Worm (Caenorhabditis elegans) whole organism, L1 larva: ENCODE results near the gene C36C5.12.

ENCODE experiments used
- F16B12.6 ChIP-seq: fragments of 150-350 bp; optimal IDR thresholded peaks from 2 replicates; lab custom pipeline; 2014; ENCODE audit warnings: missing biosample characterization, missing genetic modification characterization
- ceh-82 ChIP-seq, 3 experiments: fragments of 150-350 bp in 1 of 3; sonication (generic microtip) in 2 of 3; optimal IDR thresholded peaks; 2 replicates each; lab custom pipeline; 2014 to 2017; ENCODE audit warnings: missing biosample characterization in 3 of 3, missing genetic modification characterization in 3 of 3
- ceh-88 ChIP-seq: fragments of 200-800 bp; sonication (Bioruptor generic); IDR thresholded peaks from 2 replicates; pipeline ENCODE4 v1.3.6; 2022; ENCODE audit warnings: missing genetic modification characterization, missing compliant biosample characterization
- fkh-10 ChIP-seq: sonication (generic microtip); optimal IDR thresholded peaks from 2 replicates; lab custom pipeline; 2017; ENCODE audit warnings: missing biosample characterization, missing genetic modification reagents, missing genetic modification characterization
- isw-1 ChIP-seq: fragments of 200-800 bp; sonication (Bioruptor generic); IDR thresholded peaks from 2 replicates; pipeline ENCODE4 v1.3.6; 2022; ENCODE audit warnings: missing genetic modification characterization, missing compliant biosample characterization
- lir-3 ChIP-seq: sonication (generic microtip); optimal IDR thresholded peaks from 2 replicates; lab custom pipeline; 2016; ENCODE audit warnings: mild to moderate bottlenecking, missing genetic modification characterization, moderate library complexity, missing compliant biosample characterization; ENCODE audit not compliant: poor library complexity
- nhr-11 ChIP-seq: fragments of 150-350 bp; optimal IDR thresholded peaks from 2 replicates; lab custom pipeline; 2014; ENCODE audit warnings: missing biosample characterization, missing genetic modification characterization
- nhr-12 ChIP-seq: sonication (generic microtip); optimal IDR thresholded peaks from 2 replicates; lab custom pipeline; 2017; ENCODE audit warnings: missing biosample characterization, missing genetic modification characterization
- nhr-20 ChIP-seq: sonication (generic microtip); optimal IDR thresholded peaks from 2 replicates; lab custom pipeline; 2016; ENCODE audit warnings: mild to moderate bottlenecking, missing genetic modification characterization, missing compliant biosample characterization
- nhr-237 ChIP-seq: fragments of 150-350 bp; optimal IDR thresholded peaks from 2 replicates; lab custom pipeline; 2014; ENCODE audit warnings: missing biosample characterization, missing genetic modification characterization
- nhr-28 ChIP-seq: fragments of 150-350 bp; optimal IDR thresholded peaks from 2 replicates; lab custom pipeline; 2014; ENCODE audit warnings: missing biosample characterization, missing genetic modification characterization
- nhr-77 ChIP-seq: fragments of 150-350 bp; optimal IDR thresholded peaks from 2 replicates; lab custom pipeline; 2014; ENCODE audit warnings: missing biosample characterization, missing genetic modification characterization
- nhr-84 ChIP-seq: sonication (generic microtip); optimal IDR thresholded peaks from 2 replicates; lab custom pipeline; 2017; ENCODE audit warnings: missing biosample characterization, missing genetic modification characterization
- zag-1 ChIP-seq: fragments of 150-350 bp; optimal IDR thresholded peaks from 2 replicates; lab custom pipeline; 2014; ENCODE audit warnings: missing biosample characterization, missing genetic modification characterization

ce11 chrV:3151862-3152261 is 7.3 kb downstream of the C36C5.12 start, which contains the start of gene srab-6:
- TF ChIP-seq lir-3 (tag; lab: Kevin White, UChicago), result no peak
- TF ChIP-seq fkh-10 (GFP tag; lab: Kevin White, UChicago), result no peak
- TF ChIP-seq zag-1 (tag; lab: Kevin White, UChicago), result no peak
- no peak for TF ChIP-seq nhr-77 (tag; lab: Kevin White, UChicago)
- no peak for TF ChIP-seq nhr-28 (tag; lab: Kevin White, UChicago)
- TF ChIP-seq nhr-12, result no peak
- TF ChIP-seq nhr-84 (tag; lab: Kevin White, UChicago), result no peak
- TF ChIP-seq F16B12.6 (tag; lab: Kevin White, UChicago), result no peak
- TF ChIP-seq ceh-82 (tag; optimal IDR thresholded peaks at IDR 0.05; lab: Kevin White, UChicago), result no peak
- TF ChIP-seq isw-1 (GFP tag; lab: Robert Waterston, UW), result no peak
- TF ChIP-seq nhr-11 (tag; lab: Kevin White, UChicago), result no peak
- no peak for TF ChIP-seq nhr-237 (tag; lab: Kevin White, UChicago)
- no peak for TF ChIP-seq ceh-88 (GFP tag; lab: Robert Waterston, UW)
- no peak for TF ChIP-seq nhr-20
